Worm (Caenorhabditis elegans): ENCODE data around the gene srx-128.

Gene srx-128

DNA sequence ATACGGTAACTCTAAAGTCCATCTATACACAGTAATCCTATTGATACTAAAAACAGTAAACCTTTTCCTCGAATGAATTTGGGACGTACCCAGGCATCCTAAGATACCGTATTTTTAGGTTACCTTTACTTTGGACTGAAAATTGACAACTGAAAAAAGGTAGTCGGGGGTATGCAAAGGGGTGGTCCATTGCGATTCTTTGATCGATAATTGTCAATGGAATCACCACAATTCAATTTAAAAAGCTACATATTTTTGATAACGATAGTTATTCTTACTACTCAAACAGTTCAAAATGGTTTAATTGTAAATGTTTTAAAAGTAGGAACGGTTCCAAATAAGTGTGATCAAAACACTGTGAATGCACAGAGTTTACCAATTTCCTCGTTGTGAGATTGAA is 3.3 kb upstream of the srx-128 start, which contains the start of gene srx-129:
Gene srx-129, plus strand, starts transcription at position 301 of the 400 bp plus-strand sequence.
- TF ChIP-seq nhr-237 (tag; optimal IDR thresholded peaks at IDR 0.05) (no peak), ceh-44 (GFP tag; IDR thresholded peaks at IDR 0.05) (no peak), F26F4.8 (GFP tag; conservative IDR thresholded peaks at IDR 0.05) (no peak), ZK546.5 (tag; optimal IDR thresholded peaks at IDR 0.05) (no peak), zag-1 (tag; optimal IDR thresholded peaks at IDR 0.05) (no peak), mdt-29 (GFP tag; IDR thresholded peaks at IDR 0.05) (no peak), snpc-1.2 (GFP tag; IDR thresholded peaks at IDR 0.05) (no peak), nhr-76 (tag; optimal IDR thresholded peaks at IDR 0.05) (no peak), aly-2 (tag; optimal IDR thresholded peaks at IDR 0.05) (no peak), daf-12 (tag; optimal IDR thresholded peaks at IDR 0.05) (no peak), ama-1 (optimal IDR thresholded peaks at IDR 0.05) (no peak), unc-130 (GFP tag; optimal IDR thresholded peaks at IDR 0.05) (no peak), hlh-11 (tag; optimal IDR thresholded peaks at IDR 0.05) (no peak), F49E8.2 (tag; optimal IDR thresholded peaks at IDR 0.05; ENCODE audit: borderline replicate concordance) (no peak), nhr-111 (GFP tag; optimal IDR thresholded peaks at IDR 0.05) (no peak), dmd-8 (GFP tag; IDR thresholded peaks at IDR 0.05) (no peak), sdz-12 (GFP tag; optimal IDR thresholded peaks at IDR 0.05) (no peak), spr-3 (GFP tag; optimal IDR thresholded peaks at IDR 0.05) (no peak), zip-11 (GFP tag; IDR thresholded peaks at IDR 0.05) (no peak)

DNA sequence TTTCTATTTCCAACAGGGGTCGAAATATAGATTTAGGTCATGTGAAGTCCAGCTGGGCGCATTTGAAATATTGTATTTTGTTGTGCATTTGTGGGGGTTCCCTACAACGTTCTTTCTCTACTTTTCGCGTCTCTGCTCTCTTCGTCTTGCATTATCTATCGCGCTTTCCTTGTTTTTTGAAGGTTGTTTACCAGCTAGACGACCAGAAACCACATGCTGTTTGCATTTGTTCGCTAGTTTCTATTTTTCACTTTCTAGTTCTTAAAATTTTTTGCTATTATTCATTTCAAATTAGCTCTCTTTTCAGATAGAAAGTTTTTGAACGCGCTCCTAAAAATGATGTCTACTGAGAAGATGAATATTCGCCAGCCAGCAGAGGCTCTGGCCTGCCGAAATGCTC is 2.2 kb downstream of the srx-128 start, which contains the start of gene F55B12.10:
Gene F55B12.10, plus strand, starts transcription at position 301 of the 400 bp plus-strand sequence.
- TF ChIP-seq lim-7 (GFP tag; IDR thresholded peaks at IDR 0.05) (no peak), lin-29 (GFP tag; IDR thresholded peaks at IDR 0.05) (no peak), ceh-44 (GFP tag; IDR thresholded peaks at IDR 0.05) (no peak), egl-43 (GFP tag; IDR thresholded peaks at IDR 0.05) (no peak), nhr-28 (tag; optimal IDR thresholded peaks at IDR 0.05) (peak; percentile 10), unc-62 (GFP tag; optimal IDR thresholded peaks at IDR 0.05 in 1 of 2) (peak in 1 of 2 experiments; percentile 35), unc-62 (tag; optimal IDR thresholded peaks at IDR 0.05) (no peak), nhr-77 (tag; optimal IDR thresholded peaks at IDR 0.05) (no peak), hmg-1.1 (GFP tag; IDR thresholded peaks at IDR 0.05) (no peak), arid-1 (GFP tag; conservative IDR thresholded peaks at IDR 0.05) (no peak), ama-1 (optimal IDR thresholded peaks at IDR 0.05) (no peak), zip-2 (tag; optimal IDR thresholded peaks at IDR 0.05) (no peak), lin-13 (GFP tag; optimal IDR thresholded peaks at IDR 0.05) (no peak), aha-1 (tag) (no peak), ceh-32 (tag; optimal IDR thresholded peaks at IDR 0.05; ENCODE audit: poor library complexity) (no peak), snpc-1.2 (GFP tag; IDR thresholded peaks at IDR 0.05) (no peak), dmd-9 (GFP tag; IDR thresholded peaks at IDR 0.05) (no peak), ces-1 (GFP tag; optimal IDR thresholded peaks at IDR 0.05) (no peak), zag-1 (tag; optimal IDR thresholded peaks at IDR 0.05) (no peak), Y105C5A.15 (GFP tag; IDR thresholded peaks at IDR 0.05) (no peak), dpl-1 (GFP tag; optimal IDR thresholded peaks at IDR 0.05) (no peak), attf-4 (tag; optimal IDR thresholded peaks at IDR 0.05) (no peak), mdl-1 (tag; optimal IDR thresholded peaks at IDR 0.05) (peak in 1 of 2 experiments; percentile 66)

DNA sequence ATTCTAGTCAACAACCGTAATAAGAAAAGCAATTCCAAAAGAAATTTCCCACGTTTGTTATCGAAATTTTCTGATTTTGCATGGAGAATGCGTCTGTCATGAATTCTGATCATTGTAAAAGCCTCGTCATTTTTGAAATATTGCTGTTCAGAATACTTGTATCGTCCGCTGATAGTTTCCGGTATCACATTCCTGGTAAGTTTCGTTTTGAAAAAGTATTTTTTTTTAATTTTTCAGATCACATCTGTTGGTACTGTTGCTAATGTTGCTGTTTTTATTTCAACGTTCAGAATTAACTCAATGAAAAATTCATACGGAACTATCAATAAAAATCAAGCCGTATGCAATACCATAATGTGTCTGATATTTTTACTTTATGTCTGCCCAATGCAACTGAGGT is 3.6 kb downstream of the srx-128 start, which contains the start of gene srx-17:
Gene srx-17, plus strand, starts transcription at position 301 of the 400 bp plus-strand sequence.
- TF ChIP-seq dpl-1 (GFP tag; optimal IDR thresholded peaks at IDR 0.05) (no peak), snpc-4 (tag; optimal IDR thresholded peaks at IDR 0.05) (no peak), duxl-1 (tag; optimal IDR thresholded peaks at IDR 0.05; ENCODE audit: poor library complexity) (no peak), lin-1 (GFP tag; IDR thresholded peaks at IDR 0.05) (no peak), snpc-1.2 (GFP tag; IDR thresholded peaks at IDR 0.05) (no peak), ceh-28 (tag; optimal IDR thresholded peaks at IDR 0.05) (no peak), nhr-102 (tag; optimal IDR thresholded peaks at IDR 0.05) (no peak), tag-97 (GFP tag; IDR thresholded peaks at IDR 0.05) (no peak), nhr-11 (tag; optimal IDR thresholded peaks at IDR 0.05) (no peak), unc-62 (GFP tag; optimal IDR thresholded peaks at IDR 0.05 in 1 of 2) (no peak), unc-62 (tag; optimal IDR thresholded peaks at IDR 0.05) (no peak), mep-1 (tag; optimal IDR thresholded peaks at IDR 0.05) (no peak), ceh-62 (tag; optimal IDR thresholded peaks at IDR 0.05) (no peak), nhr-76 (tag; optimal IDR thresholded peaks at IDR 0.05) (no peak), nhr-25 (tag; optimal IDR thresholded peaks at IDR 0.05; ENCODE audit: borderline replicate concordance, insufficient read depth) (no peak), lin-13 (GFP tag; optimal IDR thresholded peaks at IDR 0.05) (no peak), ceh-82 (tag; optimal IDR thresholded peaks at IDR 0.05) (no peak), ztf-7 (tag; optimal IDR thresholded peaks at IDR 0.05) (no peak), dve-1 (tag; optimal IDR thresholded peaks at IDR 0.05; ENCODE audit: insufficient read depth) (no peak)
